Worm (Caenorhabditis elegans) whole organism, L3 larva: ENCODE measurements around the gene Y26G10.5.

Experiments used
- R02D3.7 ChIP-seq: fragments of 150-350 bp; optimal IDR thresholded peaks from 2 replicates; lab custom pipeline; 2014; ENCODE audit warnings: missing biosample characterization, missing genetic modification characterization
- aly-2 ChIP-seq: fragments of 150-350 bp; optimal IDR thresholded peaks from 2 replicates; lab custom pipeline; 2014; ENCODE audit warnings: missing biosample characterization, missing genetic modification characterization
- ama-1 ChIP-seq: fragments of 150-350 bp; optimal IDR thresholded peaks from 2 replicates; lab custom pipeline; 2018
- ceh-16 ChIP-seq: sonication (generic microtip); optimal IDR thresholded peaks from 2 replicates; lab custom pipeline; 2017; ENCODE audit warnings: missing biosample characterization, missing genetic modification characterization
- elt-2 ChIP-seq: sonication (generic microtip); optimal IDR thresholded peaks from 2 replicates; lab custom pipeline; 2016; ENCODE audit warnings: missing genetic modification reagents, mild to moderate bottlenecking, missing genetic modification characterization, missing compliant biosample characterization
- fkh-10 ChIP-seq: sonication (generic microtip); optimal IDR thresholded peaks from 2 replicates; lab custom pipeline; 2017; ENCODE audit warnings: missing biosample characterization, missing genetic modification reagents, missing genetic modification characterization
- jun-1 ChIP-seq: fragments of 150-350 bp; optimal IDR thresholded peaks from 2 replicates; lab custom pipeline; 2014; ENCODE audit warnings: missing biosample characterization, missing genetic modification reagents, missing genetic modification characterization
- mml-1 ChIP-seq: fragments of 150-350 bp; sonication (generic microtip); optimal IDR thresholded peaks from 3 replicates; lab custom pipeline; 2014; ENCODE audit warnings: missing biosample characterization, missing genetic modification characterization
- nhr-23 ChIP-seq: fragments of 150-350 bp; optimal IDR thresholded peaks from 2 replicates; lab custom pipeline; 2014; ENCODE audit warnings: missing biosample characterization, missing genetic modification reagents, missing genetic modification characterization
- nhr-237 ChIP-seq: fragments of 150-350 bp; optimal IDR thresholded peaks from 2 replicates; lab custom pipeline; 2014; ENCODE audit warnings: missing biosample characterization, missing genetic modification characterization
- nhr-43 ChIP-seq: sonication (generic microtip); optimal IDR thresholded peaks from 2 replicates; lab custom pipeline; 2016; ENCODE audit warnings: mild to moderate bottlenecking, missing genetic modification characterization, missing compliant biosample characterization; ENCODE audit not compliant: poor library complexity, severe bottlenecking
- skn-1 ChIP-seq: fragments of 150-350 bp; optimal IDR thresholded peaks from 2 replicates; lab custom pipeline; 2014; ENCODE audit warnings: missing biosample characterization, missing genetic modification characterization
- snpc-4 ChIP-seq: fragments of 150-350 bp; optimal IDR thresholded peaks from 2 replicates; lab custom pipeline; 2014; ENCODE audit warnings: missing biosample characterization, missing genetic modification characterization
- unc-62 ChIP-seq: fragments of 150-350 bp; sonication (generic microtip); optimal IDR thresholded peaks from 4 replicates; lab custom pipeline; 2014; ENCODE audit warnings: missing biosample characterization, missing genetic modification reagents, missing genetic modification characterization

ce11 chrV:17728336-17728735, 27.7 kb upstream of the Y26G10.5 start:
- TF ChIP-seq aly-2, result no peak
- TF ChIP-seq elt-2 (tag; lab: Kevin White, UChicago), result no peak
- no peak for TF ChIP-seq fkh-10 (GFP tag; lab: Kevin White, UChicago)
- TF ChIP-seq jun-1 (tag; lab: Kevin White, UChicago), result no peak
- TF ChIP-seq nhr-43 (tag; lab: Kevin White, UChicago), result no peak
- no peak for TF ChIP-seq mml-1 (tag; lab: Kevin White, UChicago)
- no peak for TF ChIP-seq snpc-4
- TF ChIP-seq skn-1 (tag; lab: Kevin White, UChicago), result no peak
- no peak for TF ChIP-seq R02D3.7 (tag; lab: Kevin White, UChicago)
- no peak for TF ChIP-seq nhr-23 (tag; lab: Kevin White, UChicago)
- no peak for TF ChIP-seq unc-62 (GFP tag; lab: Kevin White, UChicago)
- no peak for TF ChIP-seq nhr-237 (tag; lab: Kevin White, UChicago)
- no peak for TF ChIP-seq ceh-16 (tag; lab: Kevin White, UChicago)
- TF ChIP-seq ama-1 (lab: Kevin White, UChicago), result no peak
